Fruit fly (Drosophila melanogaster): Measurements from ENCODE around the gene Fum3.
A peak's percentile ranks its signal among the peaks of the same experiment; 100 is the strongest.

DNA sequence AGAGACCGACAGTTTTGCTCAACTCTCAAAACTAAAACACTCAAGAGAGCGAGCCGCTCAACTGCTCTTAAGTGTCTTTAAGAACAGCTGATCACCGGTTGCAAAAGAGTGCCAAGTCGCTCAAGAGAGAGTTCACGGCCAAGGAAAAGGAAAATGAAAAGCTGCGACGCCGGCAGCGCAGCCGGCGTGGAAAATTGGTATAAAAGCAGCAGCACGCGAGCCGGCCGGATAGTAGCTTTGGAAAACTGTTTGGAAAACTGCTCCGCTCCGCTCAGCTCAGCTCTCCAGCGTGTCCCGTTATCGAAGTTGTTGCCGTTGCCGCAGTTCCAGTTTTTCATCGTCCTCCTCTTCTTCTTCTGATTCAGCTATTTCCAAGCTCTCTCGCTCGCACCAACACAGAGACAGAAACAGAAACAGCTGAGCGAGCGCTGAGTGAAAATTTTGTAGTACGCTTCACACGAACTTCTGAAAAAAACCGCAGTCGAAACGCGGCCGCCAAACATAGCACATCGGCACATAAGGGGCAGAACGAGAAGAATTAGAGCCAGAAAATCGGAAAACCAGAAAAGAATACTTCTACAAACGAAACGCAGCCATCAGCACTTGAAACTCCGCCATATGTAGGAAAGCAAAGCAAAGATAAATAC lies 21.8 kb upstream of the Fum3 start, which contains the start of gene chrb:
- no peak for TF ChIP-seq CG10631 (GFP tag; optimal IDR thresholded peaks at IDR 0.05)
- TF ChIP-seq CG8119 (GFP tag; IDR thresholded peaks at IDR 0.05): peak; percentile 69
- peak; percentile 68 for TF ChIP-seq vri (GFP tag; optimal IDR thresholded peaks at IDR 0.05)
- TF ChIP-seq CG15336 (GFP tag; IDR thresholded peaks at IDR 0.05): peak; percentile 73
- TF ChIP-seq CG4318 (GFP tag; optimal IDR thresholded peaks at IDR 0.05): no peak
- peak; percentile 71 for TF ChIP-seq dsx (GFP tag; optimal IDR thresholded peaks at IDR 0.05; ENCODE audit: poor library complexity, severe bottlenecking)
- TF ChIP-seq net (GFP tag; optimal IDR thresholded peaks at IDR 0.05): peak; percentile 73
- no peak for TF ChIP-seq Hr39 (GFP tag; optimal IDR thresholded peaks at IDR 0.05)
- TF ChIP-seq Smox (GFP tag; optimal IDR thresholded peaks at IDR 0.05): no peak
- no peak for TF ChIP-seq OdsH (GFP tag; optimal IDR thresholded peaks at IDR 0.05)
